Worm (Caenorhabditis elegans): Measurements from ENCODE around the gene ssq-4.
A peak's percentile ranks its signal among the peaks of the same experiment; 100 is the strongest.

Gene ssq-4

DNA sequence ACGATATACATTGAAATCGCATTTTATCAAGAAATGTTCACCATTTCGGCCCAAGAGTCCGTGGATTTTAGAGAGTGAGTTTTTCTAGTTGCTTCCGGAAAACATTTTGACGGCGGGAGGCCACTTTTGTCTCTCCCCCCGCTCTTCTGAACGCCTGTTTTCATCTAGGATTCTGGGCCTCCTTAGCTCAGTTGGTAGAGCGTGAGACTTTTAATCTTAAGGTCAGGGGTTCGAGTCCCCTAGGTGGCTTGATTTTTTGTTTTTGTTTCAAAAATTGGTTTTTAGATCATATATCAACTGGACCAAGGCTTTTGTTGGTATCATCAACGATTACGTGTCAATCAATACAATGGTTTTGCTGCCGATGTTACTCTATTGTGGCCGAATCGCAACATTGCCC lies 22.5 kb downstream of the ssq-4 start:
- no peak for TF ChIP-seq skn-1 (tag; optimal IDR thresholded peaks at IDR 0.05)
- no peak for TF ChIP-seq lin-15B (tag; optimal IDR thresholded peaks at IDR 0.05)
- no peak for TF ChIP-seq zag-1 (tag; optimal IDR thresholded peaks at IDR 0.05)
- TF ChIP-seq elt-2 (tag; optimal IDR thresholded peaks at IDR 0.05) = no peak
- TF ChIP-seq egl-27 (tag; optimal IDR thresholded peaks at IDR 0.05) = no peak
- TF ChIP-seq snpc-4 (tag; optimal IDR thresholded peaks at IDR 0.05) = peak; percentile 35

DNA sequence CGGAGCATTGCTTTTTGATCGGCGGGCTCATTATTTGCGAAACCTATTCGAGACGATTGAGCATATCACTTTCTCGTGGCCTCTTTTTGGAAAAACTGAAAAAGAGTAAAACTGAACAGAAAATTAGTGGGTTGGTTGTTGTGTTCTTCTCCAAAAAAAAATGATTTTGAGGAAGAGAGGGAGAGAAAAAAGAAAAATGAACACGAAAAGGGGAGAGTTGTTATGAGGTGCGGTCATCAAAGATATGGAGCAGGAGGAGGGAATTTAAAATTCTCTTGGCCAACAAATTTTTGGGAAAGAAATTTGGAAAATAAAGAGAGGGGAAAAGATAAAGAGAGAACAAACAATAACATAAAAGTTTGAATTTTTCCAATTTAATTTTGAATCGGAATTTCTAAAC lies 29.1 kb downstream of the ssq-4 start, which contains the start of gene hot-9:
Gene hot-9 (minus strand): TSS at position 101 of the 400 bp plus-strand sequence.
- TF ChIP-seq daf-12 (tag; optimal IDR thresholded peaks at IDR 0.05) (no peak), ztf-4 (tag; optimal IDR thresholded peaks at IDR 0.05) (no peak), eor-1 (tag; optimal IDR thresholded peaks at IDR 0.05) (no peak), R02D3.7 (tag; optimal IDR thresholded peaks at IDR 0.05) (no peak), ceh-28 (tag; optimal IDR thresholded peaks at IDR 0.05) (no peak), sea-2 (GFP tag; optimal IDR thresholded peaks at IDR 0.05) (no peak), ZK546.5 (tag; optimal IDR thresholded peaks at IDR 0.05) (no peak), aly-2 (tag; optimal IDR thresholded peaks at IDR 0.05) (no peak), nhr-25 (tag; optimal IDR thresholded peaks at IDR 0.05) (no peak), elt-1 (tag; optimal IDR thresholded peaks at IDR 0.05) (no peak), zag-1 (tag; optimal IDR thresholded peaks at IDR 0.05) (no peak), nhr-28 (tag; optimal IDR thresholded peaks at IDR 0.05) (no peak)

DNA sequence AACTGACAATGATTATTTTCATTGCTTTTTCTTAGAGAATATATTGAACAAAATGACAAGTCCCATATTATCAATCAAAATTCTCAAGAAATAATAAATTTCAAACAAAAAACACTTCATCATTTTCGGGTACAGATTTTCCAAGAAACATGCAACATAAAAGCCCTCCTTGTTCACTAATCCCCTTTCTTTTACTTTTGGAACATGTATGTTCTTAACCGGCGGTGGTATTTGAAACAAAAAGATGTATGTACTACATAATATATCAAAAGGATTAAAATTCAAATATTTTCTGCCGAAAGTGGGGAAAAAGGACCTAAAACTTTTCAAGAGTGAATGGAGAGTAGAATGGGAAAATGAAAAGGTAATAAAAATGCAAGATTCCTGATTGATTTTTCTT lies 38.0 kb downstream of the ssq-4 start:
- no peak for TF ChIP-seq elt-2 (tag; optimal IDR thresholded peaks at IDR 0.05)
- TF ChIP-seq lsy-12 (tag; optimal IDR thresholded peaks at IDR 0.05) = no peak
- no peak for TF ChIP-seq mml-1 (tag; optimal IDR thresholded peaks at IDR 0.05)
- TF ChIP-seq fkh-2 (tag; optimal IDR thresholded peaks at IDR 0.05) = no peak
- TF ChIP-seq ceh-16 (tag; optimal IDR thresholded peaks at IDR 0.05) = no peak
- no peak for TF ChIP-seq jun-1 (tag; optimal IDR thresholded peaks at IDR 0.05)
- TF ChIP-seq nhr-23 (tag; optimal IDR thresholded peaks at IDR 0.05) = no peak
- TF ChIP-seq fos-1 (tag; optimal IDR thresholded peaks at IDR 0.05) = no peak
- no peak for TF ChIP-seq nhr-43 (tag; optimal IDR thresholded peaks at IDR 0.05; ENCODE audit: poor library complexity, severe bottlenecking)
- no peak for TF ChIP-seq sea-2 (GFP tag; optimal IDR thresholded peaks at IDR 0.05)
- TF ChIP-seq elt-3 (tag; optimal IDR thresholded peaks at IDR 0.05) = no peak
- TF ChIP-seq skn-1 (tag; optimal IDR thresholded peaks at IDR 0.05) = no peak
- no peak for TF ChIP-seq lin-39 (tag; optimal IDR thresholded peaks at IDR 0.05)
- TF ChIP-seq pqm-1 (tag; optimal IDR thresholded peaks at IDR 0.05) = no peak
- no peak for TF ChIP-seq elt-1 (tag; optimal IDR thresholded peaks at IDR 0.05)
- TF ChIP-seq lin-15B (tag; optimal IDR thresholded peaks at IDR 0.05) = no peak
- no peak for TF ChIP-seq mdl-1 (tag; optimal IDR thresholded peaks at IDR 0.05)
- TF ChIP-seq hmg-11 (tag; optimal IDR thresholded peaks at IDR 0.05) = no peak

DNA sequence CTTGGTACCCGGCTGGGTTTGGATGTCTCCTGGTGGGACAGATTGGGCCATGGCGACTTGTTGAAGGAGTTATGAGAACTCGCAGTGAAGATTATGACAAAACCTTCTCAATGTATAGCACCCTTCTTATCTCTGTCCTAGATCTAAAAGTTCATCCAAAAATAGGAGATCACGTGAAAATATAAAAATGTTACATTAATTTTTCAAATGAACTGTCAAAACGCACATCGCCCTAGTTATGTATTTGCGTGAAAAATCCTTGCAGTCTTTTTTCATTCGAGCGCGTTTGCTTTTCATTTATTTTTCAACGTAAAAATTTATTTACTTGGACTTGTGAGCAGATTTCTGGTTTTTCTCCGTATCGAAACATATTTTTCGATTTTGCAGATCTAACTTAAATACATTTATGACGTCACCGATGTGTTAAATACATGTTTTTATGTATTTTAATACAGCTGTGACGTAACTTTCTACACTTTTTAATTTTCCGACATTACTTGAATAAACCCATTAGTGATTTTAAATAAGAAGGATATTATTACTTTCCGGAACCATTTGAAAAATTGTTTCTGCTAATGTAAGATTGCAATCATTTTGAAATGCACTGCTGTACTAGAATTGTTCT lies 39.8 kb downstream of the ssq-4 start, which contains the start of gene msp-55:
Gene msp-55 (minus strand): TSS at position 51 of the 625 bp plus-strand sequence.
- TF ChIP-seq nhr-67 (tag; optimal IDR thresholded peaks at IDR 0.05) (no peak), nhr-28 (tag; optimal IDR thresholded peaks at IDR 0.05) (no peak), lsy-12 (tag; optimal IDR thresholded peaks at IDR 0.05) (no peak), mdl-1 (tag; optimal IDR thresholded peaks at IDR 0.05) (no peak), nhr-11 (tag; optimal IDR thresholded peaks at IDR 0.05) (no peak), lin-39 (tag; optimal IDR thresholded peaks at IDR 0.05) (no peak), unc-62 (GFP tag; optimal IDR thresholded peaks at IDR 0.05) (no peak), nhr-25 (tag; optimal IDR thresholded peaks at IDR 0.05) (no peak), ZK546.5 (tag; optimal IDR thresholded peaks at IDR 0.05) (no peak), ama-1 (optimal IDR thresholded peaks at IDR 0.05) (no peak)

DNA sequence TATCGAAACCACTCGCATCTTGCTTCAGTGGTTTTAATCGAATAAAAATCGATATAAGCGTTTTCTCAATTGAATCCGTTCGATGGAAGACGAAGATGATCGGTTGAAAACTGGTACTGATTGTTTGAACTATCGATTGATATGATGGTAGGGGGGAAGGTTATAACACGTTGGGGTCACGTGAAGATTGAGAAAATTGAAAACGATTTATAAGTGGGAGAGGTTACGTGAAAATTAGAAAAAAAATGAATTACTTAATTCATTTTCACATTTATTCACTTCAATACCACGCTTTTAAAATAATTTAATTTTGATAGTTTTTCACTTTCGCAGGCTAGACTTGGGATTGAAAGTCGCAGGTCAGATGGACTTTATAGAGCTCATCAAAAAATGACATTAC lies 44.7 kb downstream of the ssq-4 start, which contains the start of gene C09B9.7:
Gene C09B9.7 (minus strand): TSS at position 101 of the 400 bp plus-strand sequence.
- TF ChIP-seq nhr-12 (tag; optimal IDR thresholded peaks at IDR 0.05) (no peak), fos-1 (tag; optimal IDR thresholded peaks at IDR 0.05) (no peak), pha-4 (tag; optimal IDR thresholded peaks at IDR 0.05) (no peak), ama-1 (optimal IDR thresholded peaks at IDR 0.05) (no peak), aly-2 (tag; optimal IDR thresholded peaks at IDR 0.05) (no peak), skn-1 (tag; optimal IDR thresholded peaks at IDR 0.05) (no peak), unc-62 (GFP tag; optimal IDR thresholded peaks at IDR 0.05) (no peak), nhr-77 (tag; optimal IDR thresholded peaks at IDR 0.05) (no peak), nhr-76 (tag; optimal IDR thresholded peaks at IDR 0.05) (no peak), nhr-23 (tag; optimal IDR thresholded peaks at IDR 0.05) (no peak), daf-12 (tag; optimal IDR thresholded peaks at IDR 0.05) (no peak)
